Fruit fly (Drosophila melanogaster): ENCODE data around the gene CG43233.

CG43233 gene

DNA sequence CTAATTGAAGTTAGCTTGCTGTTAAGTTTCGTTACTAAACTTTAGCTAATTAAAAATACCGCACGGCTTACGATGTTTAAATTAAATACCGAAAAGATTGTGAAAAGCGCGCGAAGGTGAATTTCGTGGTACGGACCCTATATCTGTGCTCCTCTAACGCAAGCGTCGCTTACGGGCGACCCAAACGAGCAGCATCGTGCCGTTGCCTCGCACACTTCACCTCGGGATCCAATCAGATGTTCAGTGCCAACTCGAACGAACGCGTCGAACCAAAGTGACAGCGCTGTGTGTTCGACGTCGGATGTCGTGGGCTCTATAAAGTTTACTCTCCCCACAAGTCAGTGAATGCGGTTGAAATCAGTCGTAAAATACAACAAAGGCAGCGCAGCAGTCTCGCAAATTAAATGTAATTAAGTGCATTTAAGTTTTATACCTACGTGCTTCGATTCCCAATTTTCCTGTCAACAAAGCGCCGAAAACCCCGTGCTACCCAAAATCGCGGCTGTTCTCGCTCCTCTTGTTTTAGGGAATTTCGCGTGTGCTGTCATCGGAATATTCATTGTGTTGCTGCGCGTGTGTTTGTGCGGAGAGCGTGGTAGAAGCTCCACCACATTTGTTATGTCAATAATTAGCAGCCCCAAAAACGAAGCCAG, 44.3 kb downstream of the CG43233 start (continued):
- TF ChIP-seq Rel (GFP tag; optimal IDR thresholded peaks at IDR 0.05) (peak; percentile 36), Rel (tag; optimal IDR thresholded peaks at IDR 0.05) (peak; percentile 61)

DNA sequence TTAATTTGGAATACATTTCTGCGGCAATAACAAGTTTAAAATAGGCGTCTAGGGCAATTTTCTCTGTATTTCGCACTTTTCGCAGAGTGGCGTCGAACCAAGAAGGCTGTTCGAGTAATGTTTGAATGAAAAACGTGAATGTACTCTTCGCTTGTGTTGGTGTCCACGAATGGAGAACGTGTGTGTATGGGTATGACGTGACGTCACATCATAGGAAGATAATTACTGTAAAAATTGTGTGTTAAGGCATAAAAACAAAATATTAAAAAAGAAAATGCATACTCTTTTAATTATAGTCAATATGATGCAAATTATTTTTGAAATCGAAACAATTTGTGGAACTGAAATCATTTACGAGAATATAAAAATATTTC, 44.8 kb downstream of the CG43233 start:
- no peak for TF ChIP-seq tai (GFP tag; optimal IDR thresholded peaks at IDR 0.05)
- no peak for TF ChIP-seq Mio (GFP tag; optimal IDR thresholded peaks at IDR 0.05)
- TF ChIP-seq Hr78 (GFP tag; optimal IDR thresholded peaks at IDR 0.05) = no peak
- no peak for TF ChIP-seq CG32264 (GFP tag; optimal IDR thresholded peaks at IDR 0.05)
- TF ChIP-seq Rel (GFP tag; optimal IDR thresholded peaks at IDR 0.05) = no peak
- no peak for TF ChIP-seq Rel (tag; optimal IDR thresholded peaks at IDR 0.05)
- TF ChIP-seq psq (GFP tag; optimal IDR thresholded peaks at IDR 0.05) = no peak
- TF ChIP-seq Dfd (GFP tag; optimal IDR thresholded peaks at IDR 0.05) = no peak
- TF ChIP-seq CG9705 (GFP tag; optimal IDR thresholded peaks at IDR 0.05) = no peak
- no peak for TF ChIP-seq Dif (GFP tag; optimal IDR thresholded peaks at IDR 0.05; ENCODE audit: partially characterized antibody)
- TF ChIP-seq usp (GFP tag; optimal IDR thresholded peaks at IDR 0.05) = no peak
- no peak for TF ChIP-seq N (GFP tag; optimal IDR thresholded peaks at IDR 0.05)
- TF ChIP-seq sage (GFP tag; optimal IDR thresholded peaks at IDR 0.05) = no peak
- TF ChIP-seq rgr (GFP tag; optimal IDR thresholded peaks at IDR 0.05) = no peak
- no peak for TF ChIP-seq HLH106 (tag; optimal IDR thresholded peaks at IDR 0.05)
- no peak for TF ChIP-seq Abd-B (GFP tag; optimal IDR thresholded peaks at IDR 0.05)
- TF ChIP-seq dl (GFP tag; optimal IDR thresholded peaks at IDR 0.05; ENCODE audit: insufficient read depth in 1 of 2, partially characterized antibody in 2 of 2) = no peak
- no peak for TF ChIP-seq br (GFP tag; optimal IDR thresholded peaks at IDR 0.05)
- TF ChIP-seq CrebA (GFP tag; optimal IDR thresholded peaks at IDR 0.05; ENCODE audit: borderline replicate concordance) = no peak
- TF ChIP-seq woc (GFP tag; optimal IDR thresholded peaks at IDR 0.05) = no peak
- no peak for TF ChIP-seq fru (GFP tag; optimal IDR thresholded peaks at IDR 0.05)

DNA sequence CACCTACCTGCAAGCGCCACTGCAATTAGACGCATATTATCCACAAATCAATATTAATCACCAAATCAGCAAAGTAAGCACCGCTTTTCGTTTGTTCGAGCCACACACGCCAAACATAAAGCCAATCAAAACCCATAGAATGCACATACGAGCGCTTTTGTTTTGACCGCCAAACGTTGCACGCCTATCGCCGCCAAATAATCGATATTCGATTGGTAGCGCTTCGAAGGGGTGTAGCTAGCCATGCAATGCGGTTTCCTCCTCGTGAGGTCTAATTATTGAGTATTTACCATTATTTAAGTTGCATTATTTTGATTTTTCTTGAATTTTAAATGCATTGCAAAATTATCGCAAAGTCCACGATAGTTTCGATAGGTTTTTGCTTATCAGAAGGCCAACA, 45.8 kb downstream of the CG43233 start:
- TF ChIP-seq CrebA (GFP tag; optimal IDR thresholded peaks at IDR 0.05; ENCODE audit: borderline replicate concordance) = no peak
- no peak for TF ChIP-seq pan (optimal IDR thresholded peaks at IDR 0.05)
- no peak for TF ChIP-seq Hr78 (GFP tag; optimal IDR thresholded peaks at IDR 0.05)
- no peak for TF ChIP-seq Rel (GFP tag; optimal IDR thresholded peaks at IDR 0.05)
- peak; percentile 21 for TF ChIP-seq Rel (tag; optimal IDR thresholded peaks at IDR 0.05)

DNA sequence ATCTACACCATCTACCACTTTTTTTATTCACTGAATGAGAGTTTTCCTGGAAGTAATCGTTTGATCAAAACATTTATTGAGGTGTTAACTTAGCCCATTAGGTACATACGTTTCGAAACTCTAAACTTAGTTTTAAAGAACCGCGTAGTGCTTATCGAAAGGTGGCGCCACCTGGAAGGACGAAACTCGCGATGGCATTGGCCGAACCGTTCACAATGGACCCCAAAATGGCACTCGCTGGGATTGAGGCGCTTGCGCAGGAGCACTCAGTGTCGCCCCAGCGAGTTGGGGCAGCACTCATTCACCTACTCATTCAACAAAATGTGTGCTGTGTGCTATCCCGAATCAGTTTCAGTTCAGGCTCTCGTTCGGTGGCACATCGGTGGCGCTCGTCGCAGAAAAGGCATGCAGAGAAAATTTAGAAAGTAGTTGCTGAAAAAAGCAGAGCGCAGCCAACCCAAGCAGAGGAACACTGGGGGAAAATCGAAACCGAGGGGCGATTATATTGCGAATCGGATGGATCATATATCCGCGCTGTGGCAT, 47.3 kb downstream of the CG43233 start, which contains the start of gene CG31688:
TSS of gene CG31688 (plus strand) at position 346 of the 543 bp plus-strand sequence.
- TF ChIP-seq br (GFP tag; optimal IDR thresholded peaks at IDR 0.05) (no peak), pan (optimal IDR thresholded peaks at IDR 0.05) (no peak), N (GFP tag; optimal IDR thresholded peaks at IDR 0.05) (no peak), Myc (optimal IDR thresholded peaks at IDR 0.05) (no peak), Dif (GFP tag; optimal IDR thresholded peaks at IDR 0.05; ENCODE audit: partially characterized antibody) (no peak), Dfd (GFP tag; optimal IDR thresholded peaks at IDR 0.05) (no peak), Jra (GFP tag; optimal IDR thresholded peaks at IDR 0.05) (no peak), lola (GFP tag; optimal IDR thresholded peaks at IDR 0.05) (no peak), jim (GFP tag; optimal IDR thresholded peaks at IDR 0.05) (no peak), HLH106 (tag; optimal IDR thresholded peaks at IDR 0.05) (no peak), ey (GFP tag; optimal IDR thresholded peaks at IDR 0.05) (no peak)

DNA sequence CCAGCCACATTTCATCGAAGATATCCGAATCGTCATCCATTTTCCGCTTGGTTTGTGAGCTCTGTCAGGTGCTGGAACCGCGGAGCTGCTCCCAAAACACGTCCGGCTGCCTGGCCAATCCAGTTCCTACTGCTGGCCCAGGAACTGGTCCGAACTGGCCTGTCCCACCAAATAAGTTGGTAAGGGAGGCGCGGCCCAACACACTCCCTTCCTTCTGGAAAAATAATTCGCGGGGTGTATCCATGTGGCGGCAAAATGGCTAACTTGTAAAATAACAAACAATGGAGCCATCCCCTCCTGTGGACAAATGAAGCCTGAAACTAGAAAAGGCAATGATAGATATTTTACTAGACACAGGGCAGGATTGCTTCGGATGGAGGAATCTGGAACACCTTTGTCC, 48.6 kb downstream of the CG43233 start, which contains the start of gene CG15130:
TSS of gene CG15130 (minus strand) at position 101 of the 400 bp plus-strand sequence.
- TF ChIP-seq rgr (GFP tag; optimal IDR thresholded peaks at IDR 0.05) (no peak), brk (GFP tag; optimal IDR thresholded peaks at IDR 0.05) (no peak), N (GFP tag; optimal IDR thresholded peaks at IDR 0.05) (no peak), br (GFP tag; optimal IDR thresholded peaks at IDR 0.05) (no peak), foxo (GFP tag; optimal IDR thresholded peaks at IDR 0.05) (no peak), Hnf4 (GFP tag; optimal IDR thresholded peaks at IDR 0.05) (no peak), h (GFP tag; optimal IDR thresholded peaks at IDR 0.05) (no peak), Myc (optimal IDR thresholded peaks at IDR 0.05) (no peak), sage (GFP tag; optimal IDR thresholded peaks at IDR 0.05) (no peak), OdsH (GFP tag; optimal IDR thresholded peaks at IDR 0.05) (no peak), Rel (GFP tag; optimal IDR thresholded peaks at IDR 0.05) (no peak), Rel (tag; optimal IDR thresholded peaks at IDR 0.05) (no peak), psq (GFP tag; optimal IDR thresholded peaks at IDR 0.05) (no peak), ey (GFP tag; optimal IDR thresholded peaks at IDR 0.05) (no peak), Sp1 (GFP tag; optimal IDR thresholded peaks at IDR 0.05) (no peak), Mio (GFP tag; optimal IDR thresholded peaks at IDR 0.05) (no peak), Dif (GFP tag; optimal IDR thresholded peaks at IDR 0.05; ENCODE audit: partially characterized antibody) (no peak)

All from whole organism, wandering third instar larva.